Worm (Caenorhabditis elegans) whole organism, early embryonic: ENCODE results near the gene snrp-3.

Experiments used
- ceh-36 ChIP-seq: sonication (generic microtip); optimal IDR thresholded peaks from 2 replicates; lab custom pipeline; 2016; ENCODE audit warnings: missing genetic modification characterization, inconsistent platforms, missing compliant biosample characterization
- hmg-4 ChIP-seq: fragments of 200-800 bp; sonication (Bioruptor generic); optimal IDR thresholded peaks from 2 replicates; lab custom pipeline; 2018; ENCODE audit warnings: mild to moderate bottlenecking, missing genetic modification characterization, missing compliant biosample characterization
- sea-1 ChIP-seq: fragments of 200-800 bp; sonication (Bioruptor generic); conservative IDR thresholded peaks from 2 replicates; pipeline ENCODE4 v1.3.6; 2022; ENCODE audit warnings: missing genetic modification characterization, missing compliant biosample characterization
- tbx-11 ChIP-seq: fragments of 200-800 bp; sonication (Bioruptor generic); IDR thresholded peaks from 2 replicates; pipeline ENCODE4 v1.3.6; 2022; ENCODE audit warnings: missing genetic modification characterization, missing compliant biosample characterization

ce11 chrIV:8677303-8677702 is 10.3 kb downstream of the snrp-3 start, which contains the start of gene F08B4.8:
- no peak for TF ChIP-seq ceh-36 (tag; lab: Kevin White, UChicago)
- TF ChIP-seq sea-1 (GFP tag; lab: Robert Waterston, UW), result no peak
- no peak for TF ChIP-seq tbx-11
- TF ChIP-seq hmg-4 (GFP tag; lab: Kevin White, UChicago), result no peak
